Fruit fly (Drosophila melanogaster) whole organism, adult: ENCODE data around the gene CG13384.

Experiments used
- CG14711 ChIP-seq: fragments of 200-800 bp; sonication (Bioruptor generic); optimal IDR thresholded peaks from 2 replicates; lab custom pipeline; 2018; ENCODE audit warnings: missing biosample characterization, mild to moderate bottlenecking, missing genetic modification characterization, moderate library complexity
- CG33017 ChIP-seq: fragments of 200-800 bp; sonication (Bioruptor generic); optimal IDR thresholded peaks from 2 replicates; lab custom pipeline; 2018; ENCODE audit warnings: missing biosample characterization, mild to moderate bottlenecking, missing genetic modification characterization, moderate library complexity
- CG5204 ChIP-seq: fragments of 200-800 bp; sonication (Bioruptor generic); optimal IDR thresholded peaks from 2 replicates; lab custom pipeline; 2016; ENCODE audit warnings: missing biosample characterization, missing genetic modification characterization
- cnc ChIP-seq, 2 experiments: fragments of >200 bp; optimal IDR thresholded peaks; 2 replicates each; lab custom pipeline; 2017

- TF ChIP-seq CG14711 (tag; lab: Kevin White, UChicago): no peak
- no peak for TF ChIP-seq CG33017 (tag; lab: Kevin White, UChicago)
- TF ChIP-seq cnc (optimal IDR thresholded peaks at IDR 0.05; lab: Kevin White, UChicago): no peak
- TF ChIP-seq CG5204 (GFP tag; lab: Kevin White, UChicago): no peak
Observed at dm6 chr2L:8374235-8374634, 10.0 kb upstream of the CG13384 start, which contains the start of gene Wdr82.
